Worm (Caenorhabditis elegans) whole organism, L1 larva: ENCODE results near the gene F52H2.1.

Source experiments
- aly-2 ChIP-seq: fragments of 150-350 bp; optimal IDR thresholded peaks from 2 replicates; lab custom pipeline; 2014; ENCODE audit warnings: missing biosample characterization, missing genetic modification characterization
- fos-1 ChIP-seq: fragments of 150-350 bp; optimal IDR thresholded peaks from 2 replicates; lab custom pipeline; 2014; ENCODE audit warnings: missing biosample characterization, missing genetic modification characterization
- lin-13 ChIP-seq: fragments of 150-350 bp; optimal IDR thresholded peaks from 2 replicates; lab custom pipeline; 2014; ENCODE audit warnings: missing biosample characterization, missing genetic modification reagents, missing genetic modification characterization
- mep-1 ChIP-seq: fragments of 150-350 bp; optimal IDR thresholded peaks from 2 replicates; lab custom pipeline; 2014; ENCODE audit warnings: missing biosample characterization, missing genetic modification characterization
- pax-3 ChIP-seq: fragments of 200-800 bp; sonication (Bioruptor generic); optimal IDR thresholded peaks from 2 replicates; lab custom pipeline; 2018; ENCODE audit warnings: mild to moderate bottlenecking, missing genetic modification characterization, moderate library complexity, missing compliant biosample characterization
- sup-37 ChIP-seq: fragments of 200-800 bp; sonication (Bioruptor generic); optimal IDR thresholded peaks from 2 replicates; lab custom pipeline; 2018; ENCODE audit warnings: mild to moderate bottlenecking, missing genetic modification characterization, missing compliant biosample characterization
- zag-1 ChIP-seq: fragments of 150-350 bp; optimal IDR thresholded peaks from 2 replicates; lab custom pipeline; 2014; ENCODE audit warnings: missing biosample characterization, missing genetic modification characterization

DNA sequence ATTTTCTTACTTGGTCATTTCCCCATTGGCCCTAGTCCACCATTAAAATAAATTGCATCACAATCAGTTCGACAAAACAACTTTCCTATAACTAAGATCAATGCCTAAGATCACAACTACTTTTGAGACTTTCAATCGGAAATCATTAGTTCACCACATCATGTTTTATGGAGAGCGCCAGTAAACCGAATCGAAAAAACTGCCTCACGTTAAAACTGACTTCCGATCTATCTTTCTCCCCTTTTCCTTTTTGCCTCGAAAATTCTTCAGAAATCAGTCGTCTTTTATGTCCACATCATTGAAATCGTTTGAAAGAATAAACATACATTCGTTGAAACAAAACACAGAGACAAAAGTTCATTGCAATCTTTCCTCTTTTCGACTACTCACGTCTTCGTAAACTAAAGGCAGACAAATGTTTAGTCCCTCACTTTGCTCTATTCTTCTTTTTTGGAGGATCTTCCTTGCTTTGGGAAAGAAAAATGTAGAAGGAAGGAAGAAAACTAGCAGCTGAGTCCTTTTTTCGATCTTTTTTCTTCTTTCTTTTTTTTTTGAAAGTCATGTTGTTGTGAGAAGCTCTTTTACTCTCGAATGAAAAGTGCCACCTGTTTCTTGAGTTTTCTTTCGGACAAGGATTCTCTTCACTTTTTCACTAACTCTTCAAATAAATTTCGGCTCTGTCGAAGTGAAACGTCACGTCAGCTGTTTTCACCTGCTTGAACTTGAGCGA, 22.3 kb downstream of the F52H2.1 start:
- TF ChIP-seq zag-1 (tag; lab: Kevin White, UChicago) (no peak), sup-37 (no peak), pax-3 (tag; lab: Kevin White, UChicago) (no peak), fos-1 (tag; lab: Kevin White, UChicago) (no peak), aly-2 (tag; lab: Kevin White, UChicago) (no peak), mep-1 (tag; lab: Kevin White, UChicago) (peak; percentile 32), lin-13 (GFP tag; lab: Kevin White, UChicago) (no peak)
